Fruit fly (Drosophila melanogaster) whole organism, pupa: ENCODE measurements around the gene Vha100-4.
A peak's percentile ranks its signal among the peaks of the same experiment; 100 is the strongest.

ENCODE experiments used
- CG10348 ChIP-seq: fragments of 200-800 bp; sonication (Bioruptor generic); IDR thresholded peaks from 2 replicates; pipeline ENCODE4 v1.3.6; 2022; ENCODE audit warnings: missing biosample characterization, missing genetic modification characterization
- CG12605 ChIP-seq: fragments of 200-800 bp; sonication (Bioruptor generic); IDR thresholded peaks from 2 replicates; pipeline ENCODE4 v1.3.6; 2022; ENCODE audit warnings: missing biosample characterization, missing genetic modification characterization
- CG13204 ChIP-seq: fragments of 200-800 bp; sonication (Bioruptor generic); optimal IDR thresholded peaks from 2 replicates; lab custom pipeline; 2018; ENCODE audit warnings: missing biosample characterization, mild to moderate bottlenecking, missing genetic modification characterization, moderate library complexity
- CG14655 ChIP-seq: fragments of 200-800 bp; sonication (Bioruptor generic); optimal IDR thresholded peaks from 3 replicates; lab custom pipeline; 2017; ENCODE audit warnings: mild to moderate bottlenecking, missing biosample characterization, missing genetic modification reagents, missing genetic modification characterization
- CG15710 ChIP-seq: fragments of 200-800 bp; sonication (Bioruptor generic); optimal IDR thresholded peaks from 2 replicates; lab custom pipeline; 2018; ENCODE audit warnings: missing biosample characterization, mild to moderate bottlenecking, missing genetic modification characterization, moderate library complexity
- CG17806 ChIP-seq: fragments of 200-800 bp; sonication (Bioruptor generic); optimal IDR thresholded peaks from 2 replicates; lab custom pipeline; 2018; ENCODE audit warnings: missing biosample characterization, mild to moderate bottlenecking, missing genetic modification characterization, moderate library complexity
- CG32121 ChIP-seq: fragments of 200-800 bp; sonication (Bioruptor generic); IDR thresholded peaks from 2 replicates; pipeline ENCODE4 v1.3.6; 2022; ENCODE audit warnings: missing biosample characterization, missing genetic modification characterization
- CG34367 ChIP-seq: fragments of 200-800 bp; sonication (Bioruptor generic); optimal IDR thresholded peaks from 2 replicates; lab custom pipeline; 2018; ENCODE audit warnings: missing biosample characterization, mild to moderate bottlenecking, missing genetic modification characterization
- CG4496 ChIP-seq: fragments of 200-800 bp; sonication (Bioruptor generic); IDR thresholded peaks from 3 replicates; pipeline ENCODE4 v1.3.6; 2022; ENCODE audit warnings: missing biosample characterization, missing genetic modification characterization
- CG8159 ChIP-seq: fragments of 200-800 bp; sonication (Bioruptor generic); optimal IDR thresholded peaks from 3 replicates; lab custom pipeline; 2018; ENCODE audit warnings: missing biosample characterization, mild to moderate bottlenecking, missing genetic modification characterization, moderate library complexity
- CG8301 ChIP-seq: fragments of 200-800 bp; sonication (Bioruptor generic); optimal IDR thresholded peaks from 2 replicates; lab custom pipeline; 2018; ENCODE audit warnings: missing biosample characterization, mild to moderate bottlenecking, missing genetic modification characterization
- CG9948 ChIP-seq: fragments of 200-800 bp; sonication (Bioruptor generic); optimal IDR thresholded peaks from 2 replicates; lab custom pipeline; 2018; ENCODE audit warnings: missing biosample characterization, mild to moderate bottlenecking, missing genetic modification characterization, moderate library complexity
- D1 ChIP-seq: fragments of 200-800 bp; sonication (Bioruptor generic); optimal IDR thresholded peaks from 2 replicates; lab custom pipeline; 2018; ENCODE audit warnings: missing biosample characterization, mild to moderate bottlenecking, missing genetic modification characterization, moderate library complexity
- EcR ChIP-seq: fragments of 200-800 bp; sonication (Bioruptor generic); optimal IDR thresholded peaks from 3 replicates; lab custom pipeline; 2019; ENCODE audit warnings: missing biosample characterization, missing genetic modification characterization, mild to moderate bottlenecking, moderate library complexity, missing genetic modification reagents
- Ets98B ChIP-seq: fragments of 200-800 bp; sonication (Bioruptor generic); IDR thresholded peaks from 2 replicates; pipeline ENCODE4 v1.3.6; 2022; ENCODE audit warnings: missing biosample characterization, missing genetic modification characterization
- Pif1A ChIP-seq: fragments of 200-800 bp; sonication (Bioruptor generic); optimal IDR thresholded peaks from 3 replicates; lab custom pipeline; 2016; ENCODE audit warnings: missing biosample characterization, missing genetic modification characterization
- Pif1B ChIP-seq: fragments of 200-800 bp; sonication (Bioruptor generic); optimal IDR thresholded peaks from 3 replicates; lab custom pipeline; 2016; ENCODE audit warnings: missing biosample characterization, missing genetic modification characterization
- Snoo ChIP-seq: fragments of 200-800 bp; sonication (Bioruptor generic); optimal IDR thresholded peaks from 3 replicates; lab custom pipeline; 2017; ENCODE audit warnings: missing biosample characterization, mild to moderate bottlenecking, missing genetic modification characterization, inconsistent platforms
- fd96Ca ChIP-seq: fragments of 200-800 bp; sonication (Bioruptor generic); IDR thresholded peaks from 3 replicates; pipeline ENCODE4 v1.3.6; 2022; ENCODE audit warnings: missing biosample characterization, missing genetic modification characterization
- gl ChIP-seq: fragments of 200-800 bp; sonication (Bioruptor generic); optimal IDR thresholded peaks from 2 replicates; lab custom pipeline; 2018; ENCODE audit warnings: missing biosample characterization, mild to moderate bottlenecking, missing genetic modification characterization
- rn ChIP-seq: fragments of 200-800 bp; sonication (Bioruptor generic); IDR thresholded peaks from 2 replicates; pipeline ENCODE4 v1.3.6; 2022; ENCODE audit warnings: missing biosample characterization, missing genetic modification characterization

Vha100-4 gene

dm6 chr3R:18398460-18398901 is 8.9 kb upstream of the Vha100-4 start:
- TF ChIP-seq EcR (GFP tag; lab: Kevin White, UChicago) (peak; percentile 7), rn (GFP tag; lab: Robert Waterston, UW) (no peak), Snoo (no peak), fd96Ca (GFP tag; lab: Robert Waterston, UW) (peak; percentile 6; the same call in 1 of the 3 replicates), CG13204 (peak; percentile 15)
- TF ChIP-seq, all 21 proteins: peak for 3

dm6 chr3R:18397834-18398378 is 8.3 kb upstream of the Vha100-4 start:
- TF ChIP-seq CG15710 (tag; lab: Kevin White, UChicago) (no peak), Pif1A (GFP tag; lab: Kevin White, UChicago) (no peak), Ets98B (GFP tag; lab: Robert Waterston, UW) (peak; percentile 55), CG4496 (GFP tag; lab: Robert Waterston, UW) (peak; percentile 41; the same call in 2 of the 3 replicates), Snoo (no peak), CG34367 (tag; lab: Kevin White, UChicago) (no peak), CG12605 (peak; percentile 57), fd96Ca (GFP tag; lab: Robert Waterston, UW) (peak; percentile 70; the same call in 2 of the 3 replicates)

- TF ChIP-seq Pif1A (GFP tag; lab: Kevin White, UChicago) = peak; percentile 97
- peak; percentile 93 for TF ChIP-seq D1 (tag; lab: Kevin White, UChicago)
- peak; percentile 98 for TF ChIP-seq gl (tag; lab: Kevin White, UChicago)
- peak; percentile 98 for TF ChIP-seq CG8159 (tag; lab: Kevin White, UChicago)
- TF ChIP-seq CG9948 (tag; lab: Kevin White, UChicago) = peak; percentile 96
- TF ChIP-seq CG8301 (tag; lab: Kevin White, UChicago) = peak; percentile 98
- TF ChIP-seq CG34367 (tag; lab: Kevin White, UChicago) = peak; percentile 94
- peak; percentile 94 for TF ChIP-seq rn (GFP tag; lab: Robert Waterston, UW)
- peak; percentile 97 for TF ChIP-seq CG17806 (tag; lab: Kevin White, UChicago)
- TF ChIP-seq CG14655 = peak; percentile 98
- peak; percentile 98 for TF ChIP-seq CG4496 (GFP tag; lab: Robert Waterston, UW)
- TF ChIP-seq CG10348 (GFP tag; lab: Robert Waterston, UW) = peak; percentile 93
- peak; percentile 97 for TF ChIP-seq Pif1B
- TF ChIP-seq CG13204 = peak; percentile 91
- TF ChIP-seq fd96Ca (GFP tag; lab: Robert Waterston, UW) = peak; percentile 97
- peak; percentile 94 for TF ChIP-seq Snoo
- TF ChIP-seq CG12605 = peak; percentile 88
- peak; percentile 98 for TF ChIP-seq CG32121 (GFP tag; lab: Robert Waterston, UW)
- TF ChIP-seq CG15710 (tag; lab: Kevin White, UChicago) = peak; percentile 97
- peak; percentile 80 for TF ChIP-seq EcR (GFP tag; lab: Kevin White, UChicago)
- TF ChIP-seq Ets98B (GFP tag; lab: Robert Waterston, UW) = peak; percentile 97
These were observed 7.4 kb upstream of the Vha100-4 start, which contains the start of gene Vti1b for dm6 chr3R:18396801-18397604. Gene Vti1b, plus strand, starts transcription at chr3R:18396995.

DNA sequence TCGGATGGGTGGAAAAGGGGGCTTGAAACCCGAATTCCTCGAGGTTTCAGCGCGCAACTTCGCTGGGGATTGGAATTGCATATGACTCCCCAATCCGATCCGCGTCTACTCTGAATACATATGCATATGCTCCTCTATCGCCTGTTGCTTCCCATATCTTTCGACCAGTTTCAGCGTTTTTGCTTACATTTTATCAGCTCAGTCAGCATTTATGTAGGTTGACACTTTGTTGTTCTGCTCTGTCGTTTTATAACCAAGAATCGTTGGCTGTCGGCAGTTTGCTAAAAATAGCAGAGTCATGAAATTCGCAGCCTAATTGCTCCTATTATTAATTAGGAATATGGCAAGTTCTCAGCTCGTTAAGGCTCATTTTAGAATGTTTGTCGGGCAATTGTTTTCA is 6.1 kb upstream of the Vha100-4 start:
- TF ChIP-seq CG9948 (tag; lab: Kevin White, UChicago) (no peak), CG8301 (tag; lab: Kevin White, UChicago) (no peak), CG13204 (no peak), CG4496 (GFP tag; lab: Robert Waterston, UW) (no peak), CG14655 (no peak), CG15710 (tag; lab: Kevin White, UChicago) (no peak), EcR (GFP tag; lab: Kevin White, UChicago) (no peak), gl (tag; lab: Kevin White, UChicago) (no peak), fd96Ca (GFP tag; lab: Robert Waterston, UW) (no peak), D1 (tag; lab: Kevin White, UChicago) (no peak), CG10348 (GFP tag; lab: Robert Waterston, UW) (no peak)

- TF ChIP-seq CG4496 (GFP tag; lab: Robert Waterston, UW) (0 out of 3 replicates have a peak, but pooled peaks have one; percentile 32), CG9948 (tag; lab: Kevin White, UChicago) (no peak), CG32121 (GFP tag; lab: Robert Waterston, UW) (no peak), CG14655 (no peak), EcR (GFP tag; lab: Kevin White, UChicago) (peak; percentile 86)
These were observed 5.3 kb upstream of the Vha100-4 start for dm6 chr3R:18394876-18395275.

- TF ChIP-seq Snoo = no peak
- TF ChIP-seq Ets98B (GFP tag; lab: Robert Waterston, UW) = peak; percentile 75
- TF ChIP-seq CG12605 = peak; percentile 54
- TF ChIP-seq CG4496 (GFP tag; lab: Robert Waterston, UW) = no peak
- peak; percentile 44 for TF ChIP-seq gl (tag; lab: Kevin White, UChicago)
- TF ChIP-seq CG8159 (tag; lab: Kevin White, UChicago) = peak; percentile 52
- no peak for TF ChIP-seq CG8301 (tag; lab: Kevin White, UChicago)
- peak; percentile 44; the same call in 1 of the 2 replicates for TF ChIP-seq rn (GFP tag; lab: Robert Waterston, UW)
- TF ChIP-seq CG34367 (tag; lab: Kevin White, UChicago) = peak; percentile 40
- TF ChIP-seq Pif1B = peak; percentile 35
- TF ChIP-seq CG13204 = peak; percentile 36
- peak; percentile 71 for TF ChIP-seq CG15710 (tag; lab: Kevin White, UChicago)
- peak; percentile 69; the same call in 1 of the 2 replicates for TF ChIP-seq CG32121 (GFP tag; lab: Robert Waterston, UW)
- TF ChIP-seq CG17806 (tag; lab: Kevin White, UChicago) = peak; percentile 36
- no peak for TF ChIP-seq fd96Ca (GFP tag; lab: Robert Waterston, UW)
- TF ChIP-seq EcR (GFP tag; lab: Kevin White, UChicago) = peak; percentile 1
- TF ChIP-seq CG10348 (GFP tag; lab: Robert Waterston, UW) = no peak
- peak; percentile 63 for TF ChIP-seq Pif1A (GFP tag; lab: Kevin White, UChicago)
These were observed 3.8 kb upstream of the Vha100-4 start for dm6 chr3R:18393436-18393835.
